Worm (Caenorhabditis elegans) whole organism, L2 larva: ENCODE measurements around the gene srxa-1.

Experiments
- C34F6.9 ChIP-seq: fragments of 150-350 bp; optimal IDR thresholded peaks from 2 replicates; lab custom pipeline; 2014; ENCODE audit warnings: missing biosample characterization, missing genetic modification characterization
- egl-27 ChIP-seq: sonication (generic microtip); optimal IDR thresholded peaks from 3 replicates; lab custom pipeline; 2017; ENCODE audit warnings: missing biosample characterization, missing genetic modification reagents, missing genetic modification characterization
- elt-3 ChIP-seq: sonication (generic microtip); optimal IDR thresholded peaks from 2 replicates; lab custom pipeline; 2017; ENCODE audit warnings: missing biosample characterization, missing genetic modification characterization
- fos-1 ChIP-seq: fragments of 150-350 bp; optimal IDR thresholded peaks from 2 replicates; lab custom pipeline; 2014; ENCODE audit warnings: missing biosample characterization, missing genetic modification characterization
- lsy-2 ChIP-seq, 2 experiments: fragments of 150-350 bp in 1 of 2; sonication (generic microtip) in 1 of 2; optimal IDR thresholded peaks; 2 replicates each; lab custom pipeline; 2014 to 2017; ENCODE audit warnings: missing biosample characterization in 2 of 2, missing genetic modification characterization in 2 of 2
- nhr-12 ChIP-seq: fragments of 150-350 bp; optimal IDR thresholded peaks from 2 replicates; lab custom pipeline; 2014; ENCODE audit warnings: missing biosample characterization, missing genetic modification characterization
- nhr-237 ChIP-seq: fragments of 150-350 bp; optimal IDR thresholded peaks from 2 replicates; lab custom pipeline; 2014; ENCODE audit warnings: missing biosample characterization, missing genetic modification characterization
- nhr-77 ChIP-seq: fragments of 150-350 bp; optimal IDR thresholded peaks from 2 replicates; lab custom pipeline; 2014; ENCODE audit warnings: missing biosample characterization, missing genetic modification characterization
- snpc-4 ChIP-seq: fragments of 150-350 bp; optimal IDR thresholded peaks from 2 replicates; lab custom pipeline; 2014; ENCODE audit warnings: missing biosample characterization, missing genetic modification characterization
- unc-39 ChIP-seq: fragments of 150-350 bp; optimal IDR thresholded peaks from 2 replicates; lab custom pipeline; 2014; ENCODE audit warnings: missing biosample characterization, missing genetic modification characterization

ce11 chrV:20747964-20748363, 16.1 kb downstream of the srxa-1 start:
- no peak for TF ChIP-seq fos-1 (tag; lab: Kevin White, UChicago)
- TF ChIP-seq egl-27 (tag; lab: Kevin White, UChicago), result no peak
- TF ChIP-seq elt-3, result no peak
- TF ChIP-seq snpc-4 (tag; lab: Kevin White, UChicago), result no peak
- TF ChIP-seq lsy-2 (tag; optimal IDR thresholded peaks at IDR 0.05; lab: Kevin White, UChicago), result no peak
- TF ChIP-seq nhr-12 (tag; lab: Kevin White, UChicago), result no peak
- no peak for TF ChIP-seq C34F6.9 (tag; lab: Kevin White, UChicago)
- TF ChIP-seq nhr-237 (tag; lab: Kevin White, UChicago), result no peak
- TF ChIP-seq nhr-77, result no peak
- no peak for TF ChIP-seq unc-39 (tag; lab: Kevin White, UChicago)
